Fruit fly (Drosophila melanogaster): ENCODE results near the gene CG32262.

The CG32262 gene

dm6 chr3L:3806330-3806729 lies 3.7 kb downstream of the CG32262 start, which contains the start of the genes CG32264, ntc and IntS10 (continued):
- TF ChIP-seq eve (GFP tag; optimal IDR thresholded peaks at IDR 0.05), result no peak
- TF ChIP-seq Max (GFP tag; optimal IDR thresholded peaks at IDR 0.05), result peak; percentile 75
- TF ChIP-seq CG11696 (GFP tag; IDR thresholded peaks at IDR 0.05), result no peak
- TF ChIP-seq gsb (GFP tag; IDR thresholded peaks at IDR 0.05), result no peak
- TF ChIP-seq CG34224 (GFP tag; IDR thresholded peaks at IDR 0.05; ENCODE audit: partially characterized antibody), result peak; percentile 40; the same call in 2 of the 3 replicates
- TF ChIP-seq so (GFP tag; IDR thresholded peaks at IDR 0.05), result no peak
- peak; percentile 42; the same call in 2 of the 3 replicates for TF ChIP-seq CG16813 (GFP tag; IDR thresholded peaks at IDR 0.05; ENCODE audit: partially characterized antibody)
- TF ChIP-seq zfh1 (GFP tag; IDR thresholded peaks at IDR 0.05), result 0 out of 3 replicates have a peak, but pooled peaks have one; percentile 25
- TF ChIP-seq CG3407 (GFP tag; optimal IDR thresholded peaks at IDR 0.05), result no peak
- peak; percentile 79 for TF ChIP-seq CG8944 (GFP tag; optimal IDR thresholded peaks at IDR 0.05)
- peak; percentile 41 for TF ChIP-seq exex (tag; optimal IDR thresholded peaks at IDR 0.05)
- TF ChIP-seq CG9727 (GFP tag; optimal IDR thresholded peaks at IDR 0.05), result peak; percentile 68
- peak; percentile 49 for TF ChIP-seq CG4820 (GFP tag; optimal IDR thresholded peaks at IDR 0.05)
- TF ChIP-seq da (GFP tag; optimal IDR thresholded peaks at IDR 0.05), result peak; percentile 25
- peak; percentile 49 for TF ChIP-seq CG18011 (GFP tag; optimal IDR thresholded peaks at IDR 0.05)
- peak; percentile 47 for TF ChIP-seq CG11723 (GFP tag; optimal IDR thresholded peaks at IDR 0.05)
- TF ChIP-seq pzg (GFP tag; optimal IDR thresholded peaks at IDR 0.05), result peak; percentile 67
- TF ChIP-seq CG7745 (tag; optimal IDR thresholded peaks at IDR 0.05), result no peak
- peak; percentile 79 for TF ChIP-seq CG13424 (tag; optimal IDR thresholded peaks at IDR 0.05)
- TF ChIP-seq CG18476 (GFP tag; optimal IDR thresholded peaks at IDR 0.05), result peak; percentile 24
- TF ChIP-seq ab (GFP tag; optimal IDR thresholded peaks at IDR 0.05), result peak; percentile 59
- TF ChIP-seq nerfin-1 (tag; optimal IDR thresholded peaks at IDR 0.05), result peak; percentile 57
- no peak for TF ChIP-seq CG6175 (GFP tag; IDR thresholded peaks at IDR 0.05)
- TF ChIP-seq CG6689 (GFP tag; IDR thresholded peaks at IDR 0.05), result peak; percentile 31; the same call in 1 of the 2 replicates
- TF ChIP-seq Dref (GFP tag; IDR thresholded peaks at IDR 0.05), result peak; percentile 72
- no peak for TF ChIP-seq CG12299 (tag; optimal IDR thresholded peaks at IDR 0.05)
- peak; percentile 65 for TF ChIP-seq dmrt11E (tag; optimal IDR thresholded peaks at IDR 0.05)
- no peak for TF ChIP-seq Spps (tag; optimal IDR thresholded peaks at IDR 0.05)
- TF ChIP-seq pb (GFP tag; optimal IDR thresholded peaks at IDR 0.05), result peak; percentile 47
- peak; percentile 63 for TF ChIP-seq CG32532 (GFP tag; IDR thresholded peaks at IDR 0.05)
- no peak for TF ChIP-seq Vsx1 (GFP tag; optimal IDR thresholded peaks at IDR 0.05)
- peak; percentile 91 for TF ChIP-seq zfh2 (GFP tag; optimal IDR thresholded peaks at IDR 0.05)
- peak; percentile 76 for TF ChIP-seq CG12155 (GFP tag; optimal IDR thresholded peaks at IDR 0.05)
- TF ChIP-seq CG1647 (GFP tag; optimal IDR thresholded peaks at IDR 0.05), result peak; percentile 72
- peak; percentile 68 for TF ChIP-seq slp2 (GFP tag; optimal IDR thresholded peaks at IDR 0.05)
- peak; percentile 22 for TF ChIP-seq gfzf (GFP tag; optimal IDR thresholded peaks at IDR 0.05)
- TF ChIP-seq CG11398 (GFP tag; optimal IDR thresholded peaks at IDR 0.05), result peak; percentile 41
- no peak for TF ChIP-seq otp (GFP tag; IDR thresholded peaks at IDR 0.05)
- TF ChIP-seq zen (tag; optimal IDR thresholded peaks at IDR 0.05), result peak; percentile 65
- no peak for TF ChIP-seq z (GFP tag; IDR thresholded peaks at IDR 0.05)
- no peak for TF ChIP-seq Taf1 (GFP tag; IDR thresholded peaks at IDR 0.05)
- TF ChIP-seq CG4328 (GFP tag; optimal IDR thresholded peaks at IDR 0.05), result peak; percentile 49
- TF ChIP-seq CG7786 (GFP tag; optimal IDR thresholded peaks at IDR 0.05), result peak; percentile 78
- peak; percentile 10 for TF ChIP-seq CG17912 (GFP tag; optimal IDR thresholded peaks at IDR 0.05)
- 0 out of 2 replicates have a peak, but pooled peaks have one; percentile 5 for TF ChIP-seq CG32772 (GFP tag; IDR thresholded peaks at IDR 0.05)
- TF ChIP-seq gsb-n (tag; optimal IDR thresholded peaks at IDR 0.05), result no peak
- TF ChIP-seq CG10654 (GFP tag; optimal IDR thresholded peaks at IDR 0.05), result peak; percentile 62
- peak; percentile 21; the same call in 1 of the 2 replicates for TF ChIP-seq ap (GFP tag; IDR thresholded peaks at IDR 0.05)
- TF ChIP-seq Meics (GFP tag; optimal IDR thresholded peaks at IDR 0.05), result peak; percentile 66
- no peak for TF ChIP-seq abd-A (tag; optimal IDR thresholded peaks at IDR 0.05)
- TF ChIP-seq Ravus (GFP tag; IDR thresholded peaks at IDR 0.05), result no peak
